Fruit fly (Drosophila melanogaster): ENCODE measurements around the gene CG18628.
A peak's percentile ranks its signal among the peaks of the same experiment; 100 is the strongest.

The CG18628 gene

DNA sequence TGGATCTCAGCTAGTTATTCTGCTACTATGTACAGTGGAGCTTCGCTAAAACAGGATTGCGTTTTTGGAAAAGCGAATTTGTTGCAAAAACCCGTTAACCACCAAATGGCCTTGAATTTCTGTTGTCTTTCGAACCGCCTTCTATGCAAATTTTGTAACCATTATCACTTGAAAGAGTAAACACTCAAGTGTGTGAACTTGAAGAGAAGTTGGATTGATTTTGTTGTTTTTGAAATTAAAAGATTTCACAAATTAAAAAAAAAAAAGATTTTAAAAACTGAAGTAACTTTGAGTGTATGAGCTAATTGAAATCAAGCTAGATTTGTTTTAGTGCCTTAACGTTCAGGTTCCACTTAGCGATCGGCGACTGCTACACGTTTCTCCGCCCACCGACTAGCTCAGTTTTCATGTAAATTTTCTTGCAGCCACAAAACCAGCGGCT is 44.4 kb downstream of the CG18628 start (continued):
- TF ChIP-seq CG32772 (GFP tag; IDR thresholded peaks at IDR 0.05) (peak; percentile 70), bcd (GFP tag; optimal IDR thresholded peaks at IDR 0.05) (peak; percentile 65), ERR (GFP tag; optimal IDR thresholded peaks at IDR 0.05) (peak; percentile 22), CG14050 (GFP tag; IDR thresholded peaks at IDR 0.05) (peak; percentile 20; the same call in 1 of the 3 replicates), CG12942 (GFP tag; optimal IDR thresholded peaks at IDR 0.05) (peak; percentile 41), mirr (GFP tag; optimal IDR thresholded peaks at IDR 0.05) (no peak), CG7372 (GFP tag; IDR thresholded peaks at IDR 0.05) (peak; percentile 42; the same call in 1 of the 2 replicates), wor (GFP tag; IDR thresholded peaks at IDR 0.05) (peak; percentile 61), Gug (GFP tag; IDR thresholded peaks at IDR 0.05) (peak; percentile 69; the same call in 2 of the 4 replicates), CG1647 (GFP tag; optimal IDR thresholded peaks at IDR 0.05) (peak; percentile 64), chif (GFP tag; optimal IDR thresholded peaks at IDR 0.05) (peak; percentile 29 to 39), seq (GFP tag; IDR thresholded peaks at IDR 0.05) (0 out of 2 replicates have a peak, but pooled peaks have one; percentile 65), CG7745 (tag; optimal IDR thresholded peaks at IDR 0.05) (no peak), CG18599 (GFP tag; optimal IDR thresholded peaks at IDR 0.05) (peak; percentile 65), Nf-YB (GFP tag; optimal IDR thresholded peaks at IDR 0.05) (peak; percentile 16), z (GFP tag; IDR thresholded peaks at IDR 0.05) (no peak), chm (GFP tag; IDR thresholded peaks at IDR 0.05) (peak; percentile 35; the same call in 1 of the 2 replicates), CG17568 (GFP tag; optimal IDR thresholded peaks at IDR 0.05) (no peak), CG3065 (GFP tag; optimal IDR thresholded peaks at IDR 0.05) (no peak), sob (GFP tag; IDR thresholded peaks at IDR 0.05) (0 out of 2 replicates have a peak, but pooled peaks have one; percentile 53), CG14014 (GFP tag; IDR thresholded peaks at IDR 0.05) (peak; percentile 61), pho (GFP tag; optimal IDR thresholded peaks at IDR 0.05) (peak; percentile 44), Asciz (GFP tag; optimal IDR thresholded peaks at IDR 0.05) (peak; percentile 48), bbx (GFP tag; IDR thresholded peaks at IDR 0.05; ENCODE audit: partially characterized antibody) (no peak), CG3838 (GFP tag; optimal IDR thresholded peaks at IDR 0.05) (no peak), CG3847 (GFP tag; IDR thresholded peaks at IDR 0.05) (peak; percentile 48), Xrp1 (GFP tag; IDR thresholded peaks at IDR 0.05) (peak; percentile 65), CG3407 (GFP tag; optimal IDR thresholded peaks at IDR 0.05) (peak; percentile 22), sim (GFP tag; IDR thresholded peaks at IDR 0.05) (no peak), Doc2 (GFP tag; IDR thresholded peaks at IDR 0.05) (no peak), ash1 (GFP tag; optimal IDR thresholded peaks at IDR 0.05) (peak; percentile 8), CG10543 (GFP tag; optimal IDR thresholded peaks at IDR 0.05) (peak; percentile 19), CG4854 (GFP tag; optimal IDR thresholded peaks at IDR 0.05) (peak; percentile 58), inv (GFP tag; IDR thresholded peaks at IDR 0.05; ENCODE audit: partially characterized antibody) (no peak), dmrt11E (tag; optimal IDR thresholded peaks at IDR 0.05) (no peak), B-H2 (GFP tag; optimal IDR thresholded peaks at IDR 0.05) (no peak), Side (GFP tag; optimal IDR thresholded peaks at IDR 0.05) (peak; percentile 77), Mad (GFP tag; optimal IDR thresholded peaks at IDR 0.05) (no peak), wdn (GFP tag; IDR thresholded peaks at IDR 0.05) (peak; percentile 25; the same call in 1 of the 2 replicates), danr (GFP tag; IDR thresholded peaks at IDR 0.05) (no peak), sqz (GFP tag; optimal IDR thresholded peaks at IDR 0.05) (peak; percentile 20), Poxn (GFP tag; IDR thresholded peaks at IDR 0.05) (no peak), ro (GFP tag; IDR thresholded peaks at IDR 0.05) (no peak), Hand (GFP tag; optimal IDR thresholded peaks at IDR 0.05) (no peak), tx (GFP tag; optimal IDR thresholded peaks at IDR 0.05) (peak; percentile 35), CG11696 (GFP tag; IDR thresholded peaks at IDR 0.05) (no peak), Fer1 (GFP tag; optimal IDR thresholded peaks at IDR 0.05) (peak; percentile 61), Stat92E (GFP tag; optimal IDR thresholded peaks at IDR 0.05) (no peak), oc (tag; optimal IDR thresholded peaks at IDR 0.05) (no peak), eve (GFP tag; optimal IDR thresholded peaks at IDR 0.05) (no peak), D19A (tag; optimal IDR thresholded peaks at IDR 0.05) (no peak)
